Fruit fly (Drosophila melanogaster) Kc167 (cell line): ENCODE measurements around the gene Max.

ENCODE experiments used
- Sin3A ChIP-seq: fragments of >200 bp; optimal IDR thresholded peaks from 2 replicates; lab custom pipeline; 2018; ENCODE audit warnings: missing external identifiers
- h ChIP-seq: fragments of >200 bp; optimal IDR thresholded peaks from 3 replicates; lab custom pipeline; 2018; ENCODE audit warnings: missing external identifiers
- ttk ChIP-seq: sonication (Bioruptor generic); optimal IDR thresholded peaks from 2 replicates; lab custom pipeline; 2017; ENCODE audit warnings: missing external identifiers

dm6 chr3L:19291465-19292413, 27.8 kb upstream of the Max start:
- no peak for TF ChIP-seq Sin3A (lab: Kevin White, UChicago)
- TF ChIP-seq h (lab: Kevin White, UChicago), result no peak
- TF ChIP-seq ttk, result no peak
